Fruit fly (Drosophila melanogaster) whole organism, prepupa: ENCODE results near the gene CG7945.
A peak's percentile ranks its signal among the peaks of the same experiment; 100 is the strongest.

Experiments used
- Blimp-1 ChIP-seq: fragments of 200-800 bp; sonication (Bioruptor generic); optimal IDR thresholded peaks from 3 replicates; lab custom pipeline; 2017; ENCODE audit warnings: missing biosample characterization, missing genetic modification characterization, mild to moderate bottlenecking, moderate library complexity, missing genetic modification reagents
- CG10631 ChIP-seq: fragments of 200-800 bp; sonication (Bioruptor generic); optimal IDR thresholded peaks from 2 replicates; lab custom pipeline; 2016; ENCODE audit warnings: missing biosample characterization, missing genetic modification characterization
- CG10669 ChIP-seq: fragments of 200-800 bp; sonication (Bioruptor generic); optimal IDR thresholded peaks from 3 replicates; lab custom pipeline; 2018; ENCODE audit warnings: missing biosample characterization, mild to moderate bottlenecking, missing genetic modification characterization, moderate library complexity
- CG11762 ChIP-seq: fragments of 200-800 bp; sonication (Bioruptor generic); optimal IDR thresholded peaks from 3 replicates; lab custom pipeline; 2016; ENCODE audit warnings: missing biosample characterization, missing genetic modification characterization; ENCODE audit not compliant: insufficient read depth
- CG15336 ChIP-seq: fragments of 200-800 bp; sonication (Bioruptor generic); IDR thresholded peaks from 2 replicates; pipeline ENCODE4 v1.3.6; 2022; ENCODE audit warnings: missing biosample characterization, missing genetic modification characterization
- CG3032 ChIP-seq: fragments of 200-800 bp; optimal IDR thresholded peaks from 2 replicates; lab custom pipeline; 2019; ENCODE audit warnings: missing biosample characterization, mild to moderate bottlenecking, missing genetic modification characterization, moderate library complexity
- CG31627 ChIP-seq: fragments of 200-800 bp; sonication (Bioruptor generic); optimal IDR thresholded peaks from 3 replicates; lab custom pipeline; 2016; ENCODE audit warnings: missing biosample characterization, missing genetic modification characterization
- CG32006 ChIP-seq: fragments of 200-800 bp; sonication (Bioruptor generic); optimal IDR thresholded peaks from 3 replicates; lab custom pipeline; 2017; ENCODE audit warnings: missing biosample characterization, mild to moderate bottlenecking, missing genetic modification characterization
- CG34406 ChIP-seq: fragments of 200-800 bp; sonication (Bioruptor generic); optimal IDR thresholded peaks from 3 replicates; lab custom pipeline; 2016; ENCODE audit warnings: missing biosample characterization, missing genetic modification characterization
- CG3919 ChIP-seq: fragments of 200-800 bp; sonication (Bioruptor generic); optimal IDR thresholded peaks from 3 replicates; lab custom pipeline; 2016; ENCODE audit warnings: missing biosample characterization, missing genetic modification characterization
- CG4318 ChIP-seq: fragments of 200-800 bp; sonication (Bioruptor generic); optimal IDR thresholded peaks from 3 replicates; lab custom pipeline; 2017; ENCODE audit warnings: missing biosample characterization, mild to moderate bottlenecking, missing genetic modification characterization
- CG6792 ChIP-seq: fragments of 200-800 bp; sonication (Bioruptor generic); optimal IDR thresholded peaks from 3 replicates; lab custom pipeline; 2016; ENCODE audit warnings: missing biosample characterization, missing genetic modification characterization
- CG6808 ChIP-seq: fragments of 200-800 bp; sonication (Bioruptor generic); optimal IDR thresholded peaks from 3 replicates; lab custom pipeline; 2017; ENCODE audit warnings: missing biosample characterization, missing genetic modification characterization, mild to moderate bottlenecking, moderate library complexity, missing genetic modification reagents
- CG6854 ChIP-seq: fragments of 200-800 bp; sonication (Bioruptor generic); optimal IDR thresholded peaks from 2 replicates; lab custom pipeline; 2017; ENCODE audit warnings: missing biosample characterization, mild to moderate bottlenecking, missing genetic modification characterization
- CG7368 ChIP-seq: fragments of 200-800 bp; sonication (Bioruptor generic); optimal IDR thresholded peaks from 3 replicates; lab custom pipeline; 2016; ENCODE audit warnings: missing biosample characterization, missing genetic modification characterization
- CG8319 ChIP-seq: fragments of 200-800 bp; sonication (Bioruptor generic); optimal IDR thresholded peaks from 3 replicates; lab custom pipeline; 2016; ENCODE audit warnings: missing biosample characterization, missing genetic modification characterization
- CG8632 ChIP-seq: fragments of 200-800 bp; sonication (Bioruptor generic); optimal IDR thresholded peaks from 3 replicates; lab custom pipeline; 2016; ENCODE audit warnings: missing biosample characterization, missing genetic modification characterization
- CG9139 ChIP-seq: fragments of 200-800 bp; sonication (Bioruptor generic); optimal IDR thresholded peaks from 3 replicates; lab custom pipeline; 2017; ENCODE audit warnings: missing biosample characterization, mild to moderate bottlenecking, missing genetic modification characterization
- Eip75B ChIP-seq: fragments of 200-800 bp; sonication (Bioruptor generic); optimal IDR thresholded peaks from 3 replicates; lab custom pipeline; 2016; ENCODE audit warnings: missing biosample characterization, missing genetic modification characterization
- Eip78C ChIP-seq: fragments of 200-800 bp; sonication (Bioruptor generic); peaks from one replicate; lab custom pipeline; 2016; ENCODE audit warnings: missing biosample characterization, missing genetic modification characterization
- Ets21C ChIP-seq: fragments of 200-800 bp; sonication (Bioruptor generic); optimal IDR thresholded peaks from 3 replicates; lab custom pipeline; 2016; ENCODE audit warnings: missing biosample characterization, missing genetic modification characterization
- Gug ChIP-seq: fragments of 200-800 bp; sonication (Bioruptor generic); IDR thresholded peaks from 2 replicates; pipeline ENCODE4 v1.3.6; 2022; ENCODE audit warnings: missing biosample characterization, missing genetic modification characterization
- Hr39 ChIP-seq: fragments of 200-800 bp; sonication (Bioruptor generic); optimal IDR thresholded peaks from 2 replicates; lab custom pipeline; 2016; ENCODE audit warnings: missing biosample characterization, missing genetic modification characterization
- Hr4 ChIP-seq: fragments of 200-800 bp; sonication (Bioruptor generic); optimal IDR thresholded peaks from 3 replicates; lab custom pipeline; 2016; ENCODE audit warnings: missing biosample characterization, missing genetic modification characterization
- Met ChIP-seq: fragments of 200-800 bp; sonication (Bioruptor generic); optimal IDR thresholded peaks from 3 replicates; lab custom pipeline; 2016; ENCODE audit warnings: missing biosample characterization, missing genetic modification characterization
- OdsH ChIP-seq: fragments of 200-800 bp; sonication (Bioruptor generic); optimal IDR thresholded peaks from 3 replicates; lab custom pipeline; 2016; ENCODE audit warnings: missing biosample characterization, missing genetic modification characterization
- Smox ChIP-seq: fragments of 200-800 bp; sonication (Bioruptor generic); optimal IDR thresholded peaks from 3 replicates; lab custom pipeline; 2016; ENCODE audit warnings: missing biosample characterization, missing genetic modification characterization
- Sox102F ChIP-seq: fragments of 200-800 bp; sonication (Bioruptor generic); optimal IDR thresholded peaks from 2 replicates; lab custom pipeline; 2016; ENCODE audit warnings: missing biosample characterization, mild to moderate bottlenecking, missing genetic modification characterization
- Sox14 ChIP-seq: fragments of 200-800 bp; sonication (Bioruptor generic); optimal IDR thresholded peaks from 3 replicates; lab custom pipeline; 2016; ENCODE audit warnings: missing biosample characterization, missing genetic modification characterization
- acj6 ChIP-seq: fragments of 200-800 bp; sonication (Bioruptor generic); optimal IDR thresholded peaks from 3 replicates; lab custom pipeline; 2016; ENCODE audit warnings: missing biosample characterization, missing genetic modification characterization
- cyc ChIP-seq: fragments of 200-800 bp; sonication (Bioruptor generic); optimal IDR thresholded peaks from 3 replicates; lab custom pipeline; 2016; ENCODE audit warnings: missing biosample characterization, missing genetic modification characterization
- esn ChIP-seq: fragments of 200-800 bp; sonication (Bioruptor generic); optimal IDR thresholded peaks from 2 replicates; lab custom pipeline; 2016; ENCODE audit warnings: missing biosample characterization, mild to moderate bottlenecking, missing genetic modification characterization, moderate library complexity
- fd59A ChIP-seq: fragments of 200-800 bp; sonication (Bioruptor generic); optimal IDR thresholded peaks from 2 replicates; lab custom pipeline; 2017; ENCODE audit warnings: missing biosample characterization, mild to moderate bottlenecking, missing genetic modification characterization, missing genetic modification reagents
- fkh ChIP-seq: fragments of 200-800 bp; sonication (Bioruptor generic); optimal IDR thresholded peaks from 3 replicates; lab custom pipeline; 2017; ENCODE audit warnings: missing biosample characterization, mild to moderate bottlenecking, missing genetic modification characterization, moderate library complexity
- lz ChIP-seq: fragments of 200-800 bp; sonication (Bioruptor generic); optimal IDR thresholded peaks from 3 replicates; lab custom pipeline; 2016; ENCODE audit warnings: missing biosample characterization, missing genetic modification characterization
- pdm3 ChIP-seq: fragments of 200-800 bp; sonication (Bioruptor generic); optimal IDR thresholded peaks from 3 replicates; lab custom pipeline; 2016; ENCODE audit warnings: missing biosample characterization, missing genetic modification characterization
- salr ChIP-seq, 2 experiments: fragments of 200-800 bp; sonication (Bioruptor generic); optimal IDR thresholded peaks; 3 replicates each; lab custom pipeline; 2016 to 2018; ENCODE audit warnings: missing biosample characterization in 2 of 2, missing genetic modification characterization in 2 of 2, mild to moderate bottlenecking in 1 of 2
- svp ChIP-seq: fragments of 200-800 bp; sonication (Bioruptor generic); peaks from one replicate; lab custom pipeline; 2016; ENCODE audit warnings: missing biosample characterization, missing genetic modification characterization
- topi ChIP-seq: fragments of 200-800 bp; sonication (Bioruptor generic); optimal IDR thresholded peaks from 3 replicates; lab custom pipeline; 2016; ENCODE audit warnings: missing biosample characterization, missing genetic modification characterization
- vri ChIP-seq: fragments of 200-800 bp; sonication (Bioruptor generic); optimal IDR thresholded peaks from 3 replicates; lab custom pipeline; 2016; ENCODE audit warnings: missing biosample characterization, mild to moderate bottlenecking, missing genetic modification characterization

The CG7945 gene

dm6 chr3L:15544455-15545415, 20.8 kb upstream of the CG7945 start:
- TF ChIP-seq CG9139 (GFP tag; lab: Kevin White, UChicago) (no peak), Sox14 (GFP tag; lab: Kevin White, UChicago) (peak; percentile 35), Hr39 (GFP tag; lab: Kevin White, UChicago) (peak; percentile 68), CG3919 (GFP tag; lab: Kevin White, UChicago) (peak; percentile 6), CG8319 (no peak), Smox (GFP tag; lab: Kevin White, UChicago) (peak; percentile 46), CG3032 (tag; lab: Kevin White, UChicago) (no peak), Eip78C (GFP tag; lab: Kevin White, UChicago) (peak; percentile 59), fkh (GFP tag; lab: Kevin White, UChicago) (peak; percentile 33), salr (GFP tag; optimal IDR thresholded peaks at IDR 0.05; lab: Kevin White, UChicago) (peak in 1 of 2 experiments; percentile 43), lz (GFP tag; lab: Kevin White, UChicago) (peak; percentile 53), CG8632 (GFP tag; lab: Kevin White, UChicago) (no peak), CG34406 (GFP tag; lab: Kevin White, UChicago) (peak; percentile 19), Met (peak; percentile 65), svp (peak; percentile 78), pdm3 (GFP tag; lab: Kevin White, UChicago) (peak; percentile 7), OdsH (GFP tag; lab: Kevin White, UChicago) (peak; percentile 33), CG4318 (GFP tag; lab: Kevin White, UChicago) (peak; percentile 50), cyc (GFP tag; lab: Kevin White, UChicago) (peak; percentile 59), Ets21C (GFP tag; lab: Kevin White, UChicago) (peak; percentile 23), CG6854 (GFP tag; lab: Kevin White, UChicago) (peak; percentile 39), CG10631 (GFP tag; lab: Kevin White, UChicago) (peak; percentile 44), CG11762 (GFP tag; lab: Kevin White, UChicago) (no peak), esn (peak; percentile 59), CG6792 (GFP tag; lab: Kevin White, UChicago) (peak; percentile 22), fd59A (no peak), CG31627 (GFP tag; lab: Kevin White, UChicago) (peak; percentile 47), CG6808 (GFP tag; lab: Kevin White, UChicago) (no peak), Eip75B (GFP tag; lab: Kevin White, UChicago) (peak; percentile 12), CG15336 (GFP tag; lab: Robert Waterston, UW) (no peak), Hr4 (GFP tag; lab: Kevin White, UChicago) (peak; percentile 61), CG10669 (GFP tag; lab: Kevin White, UChicago) (no peak), Sox102F (GFP tag; lab: Kevin White, UChicago) (peak; percentile 39), acj6 (GFP tag; lab: Kevin White, UChicago) (peak; percentile 37), topi (GFP tag; lab: Kevin White, UChicago) (peak; percentile 57), Blimp-1 (GFP tag; lab: Kevin White, UChicago) (peak; percentile 36), CG7368 (GFP tag; lab: Kevin White, UChicago) (no peak), Gug (GFP tag; lab: Robert Waterston, UW) (no peak), vri (GFP tag; lab: Kevin White, UChicago) (peak; percentile 32), CG32006 (peak; percentile 74)
